Fruit fly (Drosophila melanogaster) whole organism, prepupa: Measurements from ENCODE around the gene CG8003.

ENCODE experiments used
- Blimp-1 ChIP-seq: fragments of 200-800 bp; sonication (Bioruptor generic); optimal IDR thresholded peaks from 3 replicates; lab custom pipeline; 2017; ENCODE audit warnings: missing biosample characterization, missing genetic modification characterization, mild to moderate bottlenecking, moderate library complexity, missing genetic modification reagents
- CG6792 ChIP-seq: fragments of 200-800 bp; sonication (Bioruptor generic); optimal IDR thresholded peaks from 3 replicates; lab custom pipeline; 2016; ENCODE audit warnings: missing biosample characterization, missing genetic modification characterization
- CG6854 ChIP-seq: fragments of 200-800 bp; sonication (Bioruptor generic); optimal IDR thresholded peaks from 2 replicates; lab custom pipeline; 2017; ENCODE audit warnings: missing biosample characterization, mild to moderate bottlenecking, missing genetic modification characterization
- Gug ChIP-seq: fragments of 200-800 bp; sonication (Bioruptor generic); IDR thresholded peaks from 2 replicates; pipeline ENCODE4 v1.3.6; 2022; ENCODE audit warnings: missing biosample characterization, missing genetic modification characterization
- Hr39 ChIP-seq: fragments of 200-800 bp; sonication (Bioruptor generic); optimal IDR thresholded peaks from 2 replicates; lab custom pipeline; 2016; ENCODE audit warnings: missing biosample characterization, missing genetic modification characterization
- Lpt ChIP-seq: fragments of 200-800 bp; sonication (Bioruptor generic); optimal IDR thresholded peaks from 3 replicates; lab custom pipeline; 2016; ENCODE audit warnings: missing biosample characterization, missing genetic modification characterization
- Sox102F ChIP-seq: fragments of 200-800 bp; sonication (Bioruptor generic); optimal IDR thresholded peaks from 2 replicates; lab custom pipeline; 2016; ENCODE audit warnings: missing biosample characterization, mild to moderate bottlenecking, missing genetic modification characterization
- Sox14 ChIP-seq: fragments of 200-800 bp; sonication (Bioruptor generic); optimal IDR thresholded peaks from 3 replicates; lab custom pipeline; 2016; ENCODE audit warnings: missing biosample characterization, missing genetic modification characterization
- dac ChIP-seq: fragments of 200-800 bp; sonication (Bioruptor generic); optimal IDR thresholded peaks from 2 replicates; lab custom pipeline; 2017; ENCODE audit warnings: missing biosample characterization, mild to moderate bottlenecking, missing genetic modification characterization
- dsx ChIP-seq: fragments of 200-800 bp; optimal IDR thresholded peaks from 3 replicates; lab custom pipeline; 2019; ENCODE audit warnings: missing biosample characterization, mild to moderate bottlenecking, missing genetic modification characterization, moderate library complexity; ENCODE audit not compliant: poor library complexity, severe bottlenecking
- net ChIP-seq: fragments of 200-800 bp; sonication (Bioruptor generic); optimal IDR thresholded peaks from 3 replicates; lab custom pipeline; 2016; ENCODE audit warnings: missing biosample characterization, missing genetic modification characterization

DNA sequence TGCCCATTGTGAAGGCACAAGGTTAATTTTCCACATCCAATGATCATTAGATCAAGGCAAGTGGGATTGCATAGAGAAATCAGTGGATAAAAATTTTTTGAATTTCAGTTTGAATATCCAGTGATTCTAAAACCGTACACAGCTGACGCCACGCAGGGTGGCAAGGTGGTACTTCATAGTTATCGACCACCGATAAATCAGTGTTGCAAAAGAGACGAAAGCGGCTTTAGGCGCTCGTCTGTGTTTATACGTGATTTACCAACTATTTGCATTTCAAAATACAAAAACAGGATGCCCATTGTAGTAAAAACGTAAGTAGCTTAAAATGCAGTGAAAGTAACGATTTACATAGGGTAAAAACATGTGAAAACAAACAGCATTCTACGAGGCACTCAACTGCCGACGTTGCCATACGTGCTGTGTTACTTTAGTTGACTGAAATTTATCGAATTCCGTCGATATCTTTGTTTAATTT lies 30.4 kb upstream of the CG8003 start, which contains the start of the genes CG42535, CG34001 and hay:
- TF ChIP-seq dsx (GFP tag; lab: Kevin White, UChicago) (no peak), Gug (GFP tag; lab: Robert Waterston, UW) (no peak), Lpt (no peak), Hr39 (GFP tag; lab: Kevin White, UChicago) (no peak), dac (GFP tag; lab: Kevin White, UChicago) (no peak), Sox14 (GFP tag; lab: Kevin White, UChicago) (peak; percentile 45), Sox102F (GFP tag; lab: Kevin White, UChicago) (no peak), Blimp-1 (GFP tag; lab: Kevin White, UChicago) (no peak), CG6854 (GFP tag; lab: Kevin White, UChicago) (no peak), CG6792 (GFP tag; lab: Kevin White, UChicago) (no peak), net (GFP tag; lab: Kevin White, UChicago) (no peak)
